Fruit fly (Drosophila melanogaster): ENCODE data around the gene CG32987.

Gene CG32987

dm6 chr2L:8894224-8894623 is 30.6 kb downstream of the CG32987 start (continued):
- TF ChIP-seq CG2129 (GFP tag; IDR thresholded peaks at IDR 0.05; ENCODE audit: partially characterized antibody), result no peak
- peak; percentile 26; the same call in 1 of the 2 replicates for TF ChIP-seq CG6689 (GFP tag; IDR thresholded peaks at IDR 0.05)
- TF ChIP-seq CG7372 (GFP tag; IDR thresholded peaks at IDR 0.05), result peak; percentile 54
- TF ChIP-seq Atf6 (GFP tag; IDR thresholded peaks at IDR 0.05), result peak; percentile 69
- TF ChIP-seq CG12942 (GFP tag; optimal IDR thresholded peaks at IDR 0.05), result no peak
- no peak for TF ChIP-seq Mes4 (GFP tag; optimal IDR thresholded peaks at IDR 0.05)

- TF ChIP-seq Dek (tag; optimal IDR thresholded peaks at IDR 0.05), result peak; percentile 49
- TF ChIP-seq HLH3B (GFP tag; IDR thresholded peaks at IDR 0.05), result peak; percentile 50
- TF ChIP-seq CG17186 (GFP tag; optimal IDR thresholded peaks at IDR 0.05), result no peak
- TF ChIP-seq Usf (GFP tag; optimal IDR thresholded peaks at IDR 0.05), result no peak
- TF ChIP-seq lola (GFP tag; optimal IDR thresholded peaks at IDR 0.05), result peak in 1 of 3 experiments; percentile 36
- TF ChIP-seq CG12104 (GFP tag; optimal IDR thresholded peaks at IDR 0.05), result peak; percentile 39
- no peak for TF ChIP-seq gsb-n (tag; optimal IDR thresholded peaks at IDR 0.05)
- peak; percentile 45 for TF ChIP-seq Asciz (GFP tag; optimal IDR thresholded peaks at IDR 0.05)
- no peak for TF ChIP-seq Dad (GFP tag; optimal IDR thresholded peaks at IDR 0.05)
- peak; percentile 75 for TF ChIP-seq CG13424 (tag; optimal IDR thresholded peaks at IDR 0.05)
- peak; percentile 28 for TF ChIP-seq nerfin-1 (tag; optimal IDR thresholded peaks at IDR 0.05)
- TF ChIP-seq H2.0 (GFP tag; IDR thresholded peaks at IDR 0.05), result no peak
- TF ChIP-seq cato (GFP tag; optimal IDR thresholded peaks at IDR 0.05; ENCODE audit: borderline replicate concordance), result peak; percentile 6
- no peak for TF ChIP-seq CG7271 (tag; optimal IDR thresholded peaks at IDR 0.05)
- peak; percentile 43 for TF ChIP-seq BtbVII (GFP tag; optimal IDR thresholded peaks at IDR 0.05)
- no peak for TF ChIP-seq CG14050 (GFP tag; IDR thresholded peaks at IDR 0.05)
- no peak for TF ChIP-seq CG4854 (GFP tag; optimal IDR thresholded peaks at IDR 0.05)
- TF ChIP-seq CG9437 (GFP tag; optimal IDR thresholded peaks at IDR 0.05), result peak; percentile 97
- TF ChIP-seq Kr (GFP tag; optimal IDR thresholded peaks at IDR 0.05), result no peak
- TF ChIP-seq Sry-β (GFP tag; optimal IDR thresholded peaks at IDR 0.05), result no peak
- TF ChIP-seq CG3995 (GFP tag; optimal IDR thresholded peaks at IDR 0.05), result no peak
- TF ChIP-seq sug (tag; optimal IDR thresholded peaks at IDR 0.05), result peak; percentile 42
- peak; percentile 54 for TF ChIP-seq nom (GFP tag; optimal IDR thresholded peaks at IDR 0.05)
- TF ChIP-seq CG10366 (GFP tag; IDR thresholded peaks at IDR 0.05), result no peak
- no peak for TF ChIP-seq TFAM (GFP tag; optimal IDR thresholded peaks at IDR 0.05)
- no peak for TF ChIP-seq Ets65A (GFP tag)
- TF ChIP-seq Fer2 (tag; optimal IDR thresholded peaks at IDR 0.05), result peak; percentile 20
- no peak for TF ChIP-seq ewg (GFP tag; optimal IDR thresholded peaks at IDR 0.05)
- TF ChIP-seq Sox100B (GFP tag; optimal IDR thresholded peaks at IDR 0.05), result peak; percentile 49
- TF ChIP-seq Chrac-16 (GFP tag; optimal IDR thresholded peaks at IDR 0.05), result peak; percentile 18
- peak; percentile 15 for TF ChIP-seq CG30431 (GFP tag; optimal IDR thresholded peaks at IDR 0.05)
- TF ChIP-seq CG14014 (GFP tag; IDR thresholded peaks at IDR 0.05), result peak; percentile 46
- no peak for TF ChIP-seq Hey (tag; optimal IDR thresholded peaks at IDR 0.05)
- TF ChIP-seq CG2678 (tag; optimal IDR thresholded peaks at IDR 0.05), result peak; percentile 79
- TF ChIP-seq CG2875 (GFP tag; optimal IDR thresholded peaks at IDR 0.05), result no peak
- peak; percentile 0 for TF ChIP-seq CG7928 (GFP tag; optimal IDR thresholded peaks at IDR 0.05)
- peak; percentile 55 for TF ChIP-seq Hmr (GFP tag; optimal IDR thresholded peaks at IDR 0.05)
- no peak for TF ChIP-seq bab2 (GFP tag; optimal IDR thresholded peaks at IDR 0.05)
- peak; percentile 36; the same call in 1 of the 2 replicates for TF ChIP-seq Ada2b (GFP tag; IDR thresholded peaks at IDR 0.05)
- peak; percentile 63 for TF ChIP-seq CG2120 (GFP tag; optimal IDR thresholded peaks at IDR 0.05)
- peak; percentile 12 for TF ChIP-seq salm (tag; optimal IDR thresholded peaks at IDR 0.05)
- no peak for TF ChIP-seq Dref (GFP tag; IDR thresholded peaks at IDR 0.05)
Observed at dm6 chr2L:8897954-8898713, 34.5 kb downstream of the CG32987 start.

Data from whole organism, embryonic.